Worm (Caenorhabditis elegans) whole organism, early embryonic: Measurements from ENCODE around the gene M02F4.1.

ENCODE experiments used
- ceh-13 ChIP-seq: fragments of 200-800 bp; sonication (Bioruptor generic); optimal IDR thresholded peaks from 2 replicates; lab custom pipeline; 2018; ENCODE audit warnings: mild to moderate bottlenecking, missing genetic modification characterization, missing compliant biosample characterization
- scrt-1 ChIP-seq: fragments of 200-800 bp; sonication (Bioruptor generic); IDR thresholded peaks from 2 replicates; pipeline ENCODE4 v1.3.6; 2022; ENCODE audit warnings: missing genetic modification characterization, missing compliant biosample characterization
- tbx-11 ChIP-seq: fragments of 200-800 bp; sonication (Bioruptor generic); IDR thresholded peaks from 2 replicates; pipeline ENCODE4 v1.3.6; 2022; ENCODE audit warnings: missing genetic modification characterization, missing compliant biosample characterization

DNA sequence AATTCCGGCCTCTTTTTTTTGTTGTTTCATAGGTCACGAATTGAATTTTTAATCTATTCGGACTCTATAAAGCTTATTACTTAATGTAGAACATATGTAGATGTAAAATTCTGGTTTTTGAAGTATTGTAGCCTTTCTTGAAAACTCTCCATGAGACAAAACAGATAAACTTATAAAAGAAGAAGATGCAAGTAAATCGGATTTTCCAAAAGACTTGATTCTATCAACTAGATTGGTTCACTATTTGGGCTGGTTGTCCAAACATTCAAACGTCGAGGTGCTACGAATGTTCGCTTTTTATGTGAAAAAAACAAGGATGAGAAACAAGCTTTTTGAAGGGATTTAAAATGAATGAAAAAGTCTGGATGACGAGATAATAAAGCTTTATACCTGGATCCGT is 11.1 kb upstream of the M02F4.1 start:
- TF ChIP-seq scrt-1 (GFP tag; lab: Robert Waterston, UW) (no peak), tbx-11 (no peak), ceh-13 (GFP tag; lab: Kevin White, UChicago) (no peak)
